Worm (Caenorhabditis elegans): ENCODE measurements around the gene fbxb-62.
"Not testable (repeated sequence)": the region's sequence is repeated elsewhere in the genome, so short reads cannot be mapped to it uniquely, and the experiment has no call there.

The fbxb-62 gene

DNA sequence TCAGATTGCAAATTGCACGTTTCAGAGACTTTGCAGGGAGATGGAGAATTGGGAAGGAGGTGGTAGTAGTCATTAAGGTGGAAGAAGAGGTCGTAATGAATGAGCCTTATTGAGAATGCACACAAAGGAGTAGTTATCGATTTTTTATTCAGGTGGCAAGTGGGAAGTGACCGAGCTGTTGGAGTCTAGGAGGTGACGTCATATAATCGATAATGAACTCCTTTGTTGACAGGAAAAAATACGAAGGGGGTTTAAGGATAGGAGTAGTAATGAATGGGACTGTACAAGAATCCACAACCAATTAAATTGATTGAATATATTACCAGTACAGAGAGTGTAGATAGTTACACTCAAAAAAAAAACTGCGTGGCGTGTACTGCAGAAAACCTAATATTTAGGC lies at the start of gene fbxb-62:
TSS of gene fbxb-62 (minus strand) at position 101 of the 400 bp plus-strand sequence.
- TF ChIP-seq med-1 (GFP tag; optimal IDR thresholded peaks at IDR 0.05; ENCODE audit: insufficient read depth): no peak
- 0 out of 2 replicates have a peak, but pooled peaks have one; percentile 29 for TF ChIP-seq T22C8.4 (GFP tag; IDR thresholded peaks at IDR 0.05)
- TF ChIP-seq klf-2 (GFP tag; conservative IDR thresholded peaks at IDR 0.05): no peak

ce11 chrV:19337333-19337732 lies 35.5 kb upstream of the fbxb-62 start:
- TF ChIP-seq klf-2 (GFP tag; conservative IDR thresholded peaks at IDR 0.05): no peak
- peak; percentile 64 for TF ChIP-seq T22C8.4 (GFP tag; IDR thresholded peaks at IDR 0.05)

ce11 chrV:19329263-19329662 lies 27.4 kb upstream of the fbxb-62 start, which contains the start of gene fbxb-65:
TSS of gene fbxb-65 (plus strand) at chrV:19329563.
- no peak for TF ChIP-seq tab-1 (GFP tag; IDR thresholded peaks at IDR 0.05)
- no peak for TF ChIP-seq ztf-29 (GFP tag; IDR thresholded peaks at IDR 0.05)
- TF ChIP-seq flt-1 (GFP tag; IDR thresholded peaks at IDR 0.05): no peak
- TF ChIP-seq med-1 (GFP tag; optimal IDR thresholded peaks at IDR 0.05; ENCODE audit: insufficient read depth): no peak
- TF ChIP-seq T22C8.4 (GFP tag; IDR thresholded peaks at IDR 0.05): no peak
- no peak for TF ChIP-seq ref-1 (GFP tag; conservative IDR thresholded peaks at IDR 0.05)
- TF ChIP-seq ztf-23 (GFP tag; IDR thresholded peaks at IDR 0.05): no peak

- TF ChIP-seq ztf-23 (GFP tag; IDR thresholded peaks at IDR 0.05) (no peak), klf-2 (GFP tag; conservative IDR thresholded peaks at IDR 0.05) (no peak)
These were observed 23.6 kb upstream of the fbxb-62 start for ce11 chrV:19325436-19325835.

DNA sequence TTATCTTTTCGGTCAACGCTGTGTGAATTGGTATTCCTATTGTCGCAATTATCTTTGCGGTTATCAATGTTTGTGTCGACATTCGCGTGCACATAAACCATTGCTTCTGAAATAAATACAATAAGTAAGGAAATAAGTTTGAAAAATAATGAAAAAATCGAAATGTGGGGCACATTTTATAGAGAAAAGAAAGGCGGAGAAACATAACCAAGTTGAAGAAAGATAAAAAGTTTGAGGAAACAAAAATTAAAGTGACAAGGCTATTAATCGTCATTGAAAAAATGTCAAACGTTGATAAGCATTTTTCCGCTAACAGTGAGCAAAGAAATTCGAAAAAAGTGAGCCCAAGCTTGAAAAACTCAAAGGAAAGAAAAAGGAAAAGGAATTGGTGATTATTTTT lies 20.6 kb upstream of the fbxb-62 start, which contains the start of gene C43D7.4:
TSS of gene C43D7.4 (minus strand) at position 101 of the 400 bp plus-strand sequence.
- no peak for TF ChIP-seq tab-1 (GFP tag; IDR thresholded peaks at IDR 0.05)
- no peak for TF ChIP-seq ztf-23 (GFP tag; IDR thresholded peaks at IDR 0.05)
- TF ChIP-seq med-1 (GFP tag; optimal IDR thresholded peaks at IDR 0.05; ENCODE audit: insufficient read depth): no peak
- no peak for TF ChIP-seq cog-1 (tag; optimal IDR thresholded peaks at IDR 0.05)
- no peak for TF ChIP-seq klf-2 (GFP tag; conservative IDR thresholded peaks at IDR 0.05)
- no peak for TF ChIP-seq flt-1 (GFP tag; IDR thresholded peaks at IDR 0.05)
- TF ChIP-seq T22C8.4 (GFP tag; IDR thresholded peaks at IDR 0.05): no peak
- no peak for TF ChIP-seq ztf-29 (GFP tag; IDR thresholded peaks at IDR 0.05)
- TF ChIP-seq ref-1 (GFP tag; conservative IDR thresholded peaks at IDR 0.05): no peak

DNA sequence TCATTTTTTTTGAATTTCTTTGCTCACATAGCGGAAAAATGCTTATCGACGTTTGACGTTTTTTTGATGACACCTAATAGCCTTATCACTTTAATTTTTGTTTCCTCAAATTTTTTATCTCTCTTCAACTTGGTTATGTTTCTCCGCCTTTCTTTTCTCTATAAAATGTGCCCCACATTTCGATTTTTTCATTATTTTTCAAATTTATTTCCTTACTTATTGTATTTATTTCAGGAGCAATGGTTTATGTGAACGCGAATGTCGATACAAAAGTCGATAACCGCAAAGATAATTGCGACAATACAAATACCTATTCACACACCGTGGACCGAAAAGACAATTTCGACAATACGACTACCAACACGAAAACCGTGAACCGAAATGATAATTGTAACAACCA lies 18.6 kb upstream of the fbxb-62 start, which contains the start of gene sdz-6:
TSS of gene sdz-6 (plus strand) at position 229 of the 400 bp plus-strand sequence.
- no peak for TF ChIP-seq klf-2 (GFP tag; conservative IDR thresholded peaks at IDR 0.05)
- TF ChIP-seq ref-1 (GFP tag; conservative IDR thresholded peaks at IDR 0.05): no peak
- no peak for TF ChIP-seq cog-1 (tag; optimal IDR thresholded peaks at IDR 0.05)
- no peak for TF ChIP-seq med-1 (GFP tag; optimal IDR thresholded peaks at IDR 0.05; ENCODE audit: insufficient read depth)
- no peak for TF ChIP-seq ztf-23 (GFP tag; IDR thresholded peaks at IDR 0.05)
- TF ChIP-seq ztf-29 (GFP tag; IDR thresholded peaks at IDR 0.05): no peak
- no peak for TF ChIP-seq T22C8.4 (GFP tag; IDR thresholded peaks at IDR 0.05)
- TF ChIP-seq flt-1 (GFP tag; IDR thresholded peaks at IDR 0.05): no peak

DNA sequence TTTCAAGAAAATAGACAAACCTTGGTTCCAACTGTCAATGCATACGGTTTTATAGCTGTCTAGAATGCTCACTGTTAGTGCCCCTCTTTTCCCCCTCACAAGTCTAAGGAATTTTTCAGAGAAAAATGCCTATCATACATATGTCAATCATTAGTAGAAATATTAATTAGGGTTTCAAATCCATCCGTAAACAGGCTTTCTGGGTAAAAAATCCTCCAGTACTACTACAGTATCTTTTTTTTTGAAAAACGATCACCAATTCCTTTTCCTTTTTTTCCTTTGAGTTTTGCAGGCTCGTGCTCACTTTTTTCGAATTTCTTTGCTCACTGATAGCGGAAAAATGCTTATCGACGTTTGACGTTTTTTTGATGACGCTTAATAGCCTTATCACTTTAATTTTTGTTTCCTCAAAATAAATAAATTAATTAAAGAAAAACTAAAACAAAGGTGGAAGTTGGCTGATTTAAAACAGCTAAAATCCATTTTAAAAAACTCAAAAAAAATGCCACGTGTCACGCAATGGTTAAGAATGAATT lies 17.7 kb upstream of the fbxb-62 start, which contains the start of gene C43D7.7:
TSS of gene C43D7.7 (minus strand) at position 51 of the 536 bp plus-strand sequence.
- TF ChIP-seq ztf-29 (GFP tag; IDR thresholded peaks at IDR 0.05): no peak

DNA sequence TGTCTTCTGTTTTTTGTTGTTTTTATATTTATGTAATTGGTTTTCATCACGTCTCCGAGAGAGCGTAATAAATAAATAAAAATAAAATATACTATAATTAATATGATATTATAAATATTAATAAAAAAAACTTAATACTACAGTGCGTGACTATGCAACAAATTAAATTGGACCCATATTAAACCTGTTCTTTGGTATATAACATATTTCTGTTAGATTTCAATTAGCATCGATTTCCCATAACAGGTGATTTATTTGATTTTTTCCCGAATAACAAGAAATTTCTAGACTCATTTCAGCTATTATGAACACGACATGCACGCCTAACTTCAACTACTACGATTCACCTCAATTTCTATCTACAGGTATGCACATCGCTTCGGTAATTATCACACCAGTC lies 15.2 kb upstream of the fbxb-62 start, which contains the start of gene srh-208:
TSS of gene srh-208 (plus strand) at position 301 of the 400 bp plus-strand sequence.
- TF ChIP-seq tab-1 (GFP tag; IDR thresholded peaks at IDR 0.05); klf-2 (GFP tag; conservative IDR thresholded peaks at IDR 0.05); ztf-23 (GFP tag; IDR thresholded peaks at IDR 0.05): not testable (repeated sequence)

DNA sequence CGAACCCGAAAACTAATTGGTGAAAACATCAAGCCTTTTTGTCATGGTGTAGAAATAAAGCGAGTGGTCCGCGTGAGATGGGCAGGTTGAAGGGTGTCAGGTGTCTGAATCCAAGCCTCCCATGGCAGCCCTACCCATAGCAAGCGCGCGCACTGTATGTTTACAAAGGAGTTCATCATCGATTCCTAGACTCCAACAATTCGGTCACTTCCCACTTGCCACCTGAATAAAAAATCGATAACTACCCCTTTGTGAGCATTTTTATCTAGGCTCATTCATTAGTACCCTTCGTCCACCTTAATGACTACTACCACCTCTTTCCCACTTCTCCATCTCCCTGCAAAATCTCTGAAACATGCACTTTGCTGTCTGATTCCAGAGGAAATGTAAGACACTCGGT lies 11.1 kb upstream of the fbxb-62 start, which contains the start of gene fbxb-64:
TSS of gene fbxb-64 (plus strand) at position 301 of the 400 bp plus-strand sequence.
- TF ChIP-seq ztf-23 (GFP tag; IDR thresholded peaks at IDR 0.05) (no peak), med-1 (GFP tag; optimal IDR thresholded peaks at IDR 0.05; ENCODE audit: insufficient read depth) (no peak), T22C8.4 (GFP tag; IDR thresholded peaks at IDR 0.05) (0 out of 2 replicates have a peak, but pooled peaks have one; percentile 33), flt-1 (GFP tag; IDR thresholded peaks at IDR 0.05) (no peak), tab-1 (GFP tag; IDR thresholded peaks at IDR 0.05) (no peak), ref-1 (GFP tag; conservative IDR thresholded peaks at IDR 0.05) (no peak), cog-1 (tag; optimal IDR thresholded peaks at IDR 0.05) (no peak)

DNA sequence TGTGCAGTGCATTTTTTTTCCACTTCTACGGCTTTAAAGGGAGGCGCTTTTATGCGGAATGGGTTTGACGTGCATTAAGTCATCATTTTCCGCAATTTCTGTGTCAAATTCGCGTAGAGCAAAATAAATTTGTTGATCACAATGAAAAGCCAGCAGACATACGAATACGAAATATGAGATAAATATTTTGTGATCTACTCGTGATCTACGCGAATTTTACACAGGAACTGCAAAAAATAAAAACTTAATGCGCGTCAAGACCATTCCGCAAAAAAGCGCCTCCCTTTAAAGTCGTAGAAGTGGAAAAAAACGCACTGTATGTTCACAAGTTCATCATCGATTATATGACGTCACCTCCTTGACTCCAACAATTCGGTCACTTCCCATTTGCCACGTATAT lies 9.6 kb upstream of the fbxb-62 start, which contains the start of gene C43D7.8:
TSS of gene C43D7.8 (minus strand) at position 101 of the 400 bp plus-strand sequence.
- TF ChIP-seq ztf-23 (GFP tag; IDR thresholded peaks at IDR 0.05) (no peak), klf-2 (GFP tag; conservative IDR thresholded peaks at IDR 0.05) (no peak), T22C8.4 (GFP tag; IDR thresholded peaks at IDR 0.05) (no peak), med-1 (GFP tag; optimal IDR thresholded peaks at IDR 0.05; ENCODE audit: insufficient read depth) (no peak), flt-1 (GFP tag; IDR thresholded peaks at IDR 0.05) (no peak), ztf-29 (GFP tag; IDR thresholded peaks at IDR 0.05) (no peak), tab-1 (GFP tag; IDR thresholded peaks at IDR 0.05) (no peak), cog-1 (tag; optimal IDR thresholded peaks at IDR 0.05) (no peak), ref-1 (GFP tag; conservative IDR thresholded peaks at IDR 0.05) (no peak)

- TF ChIP-seq ztf-23 (GFP tag; IDR thresholded peaks at IDR 0.05): no peak
- TF ChIP-seq T22C8.4 (GFP tag; IDR thresholded peaks at IDR 0.05): peak; percentile 30; the same call in 1 of the 2 replicates
These were observed 7.8 kb upstream of the fbxb-62 start, which contains the start of gene F55C9.11 for ce11 chrV:19309591-19309990. TSS of gene F55C9.11 (minus strand) at chrV:19309691.

All from whole organism, midembryonic.